Worm (Caenorhabditis elegans) whole organism, L3 larva: Measurements from ENCODE around the gene C35D10.10.

ENCODE experiments used
- R02D3.7 ChIP-seq: fragments of 150-350 bp; optimal IDR thresholded peaks from 2 replicates; lab custom pipeline; 2014; ENCODE audit warnings: missing biosample characterization, missing genetic modification characterization
- ceh-28 ChIP-seq: fragments of 150-350 bp; optimal IDR thresholded peaks from 2 replicates; lab custom pipeline; 2014; ENCODE audit warnings: missing biosample characterization, missing genetic modification reagents, missing genetic modification characterization
- ceh-82 ChIP-seq: fragments of 150-350 bp; optimal IDR thresholded peaks from 2 replicates; lab custom pipeline; 2014; ENCODE audit warnings: missing biosample characterization, missing genetic modification characterization
- ceh-9 ChIP-seq: sonication (generic microtip); optimal IDR thresholded peaks from 2 replicates; lab custom pipeline; 2018; ENCODE audit warnings: missing biosample characterization, missing genetic modification characterization
- daf-12 ChIP-seq: fragments of 150-350 bp; optimal IDR thresholded peaks from 2 replicates; lab custom pipeline; 2014; ENCODE audit warnings: missing biosample characterization, missing genetic modification reagents, missing genetic modification characterization
- egl-27 ChIP-seq: sonication (generic microtip); optimal IDR thresholded peaks from 4 replicates; lab custom pipeline; 2017; ENCODE audit warnings: missing biosample characterization, missing genetic modification reagents, missing genetic modification characterization
- elt-1 ChIP-seq: fragments of 150-350 bp; optimal IDR thresholded peaks from 2 replicates; lab custom pipeline; 2014; ENCODE audit warnings: missing biosample characterization, missing genetic modification characterization
- elt-2 ChIP-seq: sonication (generic microtip); optimal IDR thresholded peaks from 2 replicates; lab custom pipeline; 2016; ENCODE audit warnings: missing genetic modification reagents, mild to moderate bottlenecking, missing genetic modification characterization, missing compliant biosample characterization
- elt-3 ChIP-seq, 3 experiments: fragments of 150-350 bp in 1 of 3; sonication (generic microtip) in 2 of 3; optimal IDR thresholded peaks; 2 replicates in 2 of 3; 4 replicates in 1 of 3; lab custom pipeline; 2014 to 2017; ENCODE audit warnings: missing biosample characterization in 3 of 3, missing genetic modification characterization in 3 of 3
- eor-1 ChIP-seq, 2 experiments: fragments of 150-350 bp; optimal IDR thresholded peaks; 2 replicates each; lab custom pipeline; 2014 to 2018; ENCODE audit warnings: missing biosample characterization in 2 of 2, missing genetic modification characterization in 2 of 2
- fkh-10 ChIP-seq: sonication (generic microtip); optimal IDR thresholded peaks from 2 replicates; lab custom pipeline; 2017; ENCODE audit warnings: missing biosample characterization, missing genetic modification reagents, missing genetic modification characterization
- fkh-2 ChIP-seq: fragments of 150-350 bp; optimal IDR thresholded peaks from 2 replicates; lab custom pipeline; 2014; ENCODE audit warnings: missing biosample characterization, missing genetic modification reagents, missing genetic modification characterization
- hmg-11 ChIP-seq: sonication (generic microtip); optimal IDR thresholded peaks from 2 replicates; lab custom pipeline; 2016; ENCODE audit warnings: missing genetic modification characterization, missing compliant biosample characterization
- jun-1 ChIP-seq: fragments of 150-350 bp; optimal IDR thresholded peaks from 2 replicates; lab custom pipeline; 2014; ENCODE audit warnings: missing biosample characterization, missing genetic modification reagents, missing genetic modification characterization
- lin-15B ChIP-seq: fragments of 150-350 bp; optimal IDR thresholded peaks from 2 replicates; lab custom pipeline; 2014; ENCODE audit warnings: missing biosample characterization, missing genetic modification characterization
- lin-39 ChIP-seq: fragments of 150-350 bp; optimal IDR thresholded peaks from 2 replicates; lab custom pipeline; 2018; ENCODE audit warnings: missing biosample characterization, missing genetic modification reagents, missing genetic modification characterization
- mdl-1 ChIP-seq: fragments of 150-350 bp; optimal IDR thresholded peaks from 2 replicates; lab custom pipeline; 2014; ENCODE audit warnings: missing biosample characterization, missing genetic modification characterization
- mml-1 ChIP-seq: fragments of 150-350 bp; sonication (generic microtip); optimal IDR thresholded peaks from 3 replicates; lab custom pipeline; 2014; ENCODE audit warnings: missing biosample characterization, missing genetic modification characterization
- nfya-1 ChIP-seq: sonication (generic microtip); optimal IDR thresholded peaks from 2 replicates; lab custom pipeline; 2017; ENCODE audit warnings: missing genetic modification characterization, mild to moderate bottlenecking, missing compliant biosample characterization, antibody characterized with exemption, moderate library complexity; ENCODE audit not compliant: insufficient read depth
- nhr-11 ChIP-seq: fragments of 150-350 bp; optimal IDR thresholded peaks from 2 replicates; lab custom pipeline; 2014; ENCODE audit warnings: missing biosample characterization, missing genetic modification characterization
- nhr-25 ChIP-seq: sonication (generic microtip); optimal IDR thresholded peaks from 2 replicates; lab custom pipeline; 2017; ENCODE audit warnings: missing biosample characterization, missing genetic modification characterization
- nhr-28 ChIP-seq: fragments of 150-350 bp; optimal IDR thresholded peaks from 2 replicates; lab custom pipeline; 2014; ENCODE audit warnings: missing biosample characterization, missing genetic modification characterization
- nhr-43 ChIP-seq: sonication (generic microtip); optimal IDR thresholded peaks from 2 replicates; lab custom pipeline; 2016; ENCODE audit warnings: mild to moderate bottlenecking, missing genetic modification characterization, missing compliant biosample characterization; ENCODE audit not compliant: poor library complexity, severe bottlenecking
- nhr-67 ChIP-seq: fragments of 150-350 bp; optimal IDR thresholded peaks from 2 replicates; lab custom pipeline; 2014; ENCODE audit warnings: missing biosample characterization, missing genetic modification characterization
- pha-4 ChIP-seq: fragments of 150-350 bp; optimal IDR thresholded peaks from 2 replicates; lab custom pipeline; 2014; ENCODE audit warnings: missing biosample characterization, missing genetic modification reagents, missing genetic modification characterization
- pqm-1 ChIP-seq: fragments of 150-350 bp; optimal IDR thresholded peaks from 2 replicates; lab custom pipeline; 2017; ENCODE audit warnings: missing biosample characterization, missing genetic modification characterization, inconsistent platforms
- skn-1 ChIP-seq: fragments of 150-350 bp; optimal IDR thresholded peaks from 2 replicates; lab custom pipeline; 2014; ENCODE audit warnings: missing biosample characterization, missing genetic modification characterization
- snpc-4 ChIP-seq: fragments of 150-350 bp; optimal IDR thresholded peaks from 2 replicates; lab custom pipeline; 2014; ENCODE audit warnings: missing biosample characterization, missing genetic modification characterization
- tbx-2 ChIP-seq: sonication (generic microtip); optimal IDR thresholded peaks from 2 replicates; lab custom pipeline; 2016; ENCODE audit warnings: mild to moderate bottlenecking, missing genetic modification characterization, missing compliant biosample characterization
- unc-39 ChIP-seq: sonication (generic microtip); optimal IDR thresholded peaks from 4 replicates; lab custom pipeline; 2017; ENCODE audit warnings: missing biosample characterization, missing genetic modification characterization
- unc-62 ChIP-seq: fragments of 150-350 bp; sonication (generic microtip); optimal IDR thresholded peaks from 4 replicates; lab custom pipeline; 2014; ENCODE audit warnings: missing biosample characterization, missing genetic modification reagents, missing genetic modification characterization
- zag-1 ChIP-seq: fragments of 150-350 bp; optimal IDR thresholded peaks from 2 replicates; lab custom pipeline; 2014; ENCODE audit warnings: missing biosample characterization, missing genetic modification characterization
- ztf-11 ChIP-seq: fragments of 150-350 bp; optimal IDR thresholded peaks from 2 replicates; lab custom pipeline; 2014; ENCODE audit warnings: missing biosample characterization, missing genetic modification characterization
- ztf-4 ChIP-seq: fragments of 150-350 bp; optimal IDR thresholded peaks from 2 replicates; lab custom pipeline; 2014; ENCODE audit warnings: missing biosample characterization, missing genetic modification characterization

C35D10.10 gene

DNA sequence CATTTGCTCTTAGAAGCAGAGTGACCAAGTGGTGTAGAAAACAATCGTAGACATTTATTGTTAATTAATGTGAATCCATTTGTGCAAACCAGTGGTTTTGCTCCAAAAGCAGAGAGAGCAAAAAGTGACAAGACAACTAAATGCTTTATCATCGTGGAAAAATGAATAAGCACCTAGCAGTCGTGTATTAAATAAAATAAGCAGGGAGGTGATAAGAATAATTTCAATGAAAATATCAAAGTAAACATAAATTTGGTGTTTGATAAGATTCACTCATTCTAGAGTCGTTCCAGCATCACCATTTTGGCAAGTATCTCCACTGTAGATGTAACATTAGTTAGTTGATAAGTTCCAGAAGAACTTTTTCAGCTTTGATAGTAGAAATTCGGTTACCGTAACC, 25.7 kb upstream of the C35D10.10 start, which contains the start of gene clec-6:
Gene clec-6 (minus strand): TSS at position 154 of the 400 bp plus-strand sequence.
- TF ChIP-seq pha-4 (tag; lab: Kevin White, UChicago) (peak; percentile 33), nhr-28 (no peak), elt-2 (tag; lab: Kevin White, UChicago) (peak; percentile 60), eor-1 (tag; optimal IDR thresholded peaks at IDR 0.05; lab: Kevin White, UChicago) (no peak), ceh-28 (tag; lab: Kevin White, UChicago) (no peak), ceh-82 (no peak), snpc-4 (no peak), pqm-1 (peak; percentile 23)

DNA sequence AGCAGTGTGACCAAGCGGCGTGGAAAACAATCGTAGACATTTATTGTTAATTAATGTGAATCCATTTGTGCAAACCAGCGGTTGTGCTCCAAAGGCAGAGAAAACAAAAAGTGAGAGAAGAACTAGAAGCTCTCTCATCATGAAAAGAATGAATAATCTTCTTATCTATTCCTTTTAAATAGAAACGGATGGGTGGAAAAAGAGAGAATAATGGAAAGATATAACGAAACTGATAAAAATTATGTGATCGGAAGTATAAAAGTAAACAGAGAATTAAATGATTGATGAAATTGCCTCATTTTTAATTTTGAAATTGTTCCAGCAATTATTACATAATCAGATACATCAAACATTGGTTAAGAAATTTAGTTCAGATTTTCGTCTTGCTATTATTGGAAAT, 21.8 kb upstream of the C35D10.10 start, which contains the start of gene clec-5:
Gene clec-5 (minus strand): TSS at position 178 of the 400 bp plus-strand sequence.
- TF ChIP-seq unc-62 (no peak), nhr-25 (no peak), tbx-2 (tag; lab: Kevin White, UChicago) (no peak), nfya-1 (tag; lab: Kevin White, UChicago) (no peak), elt-2 (tag; lab: Kevin White, UChicago) (peak; percentile 68), pha-4 (tag; lab: Kevin White, UChicago) (peak; percentile 48), ceh-9 (tag; lab: Kevin White, UChicago) (no peak), pqm-1 (peak; percentile 54), daf-12 (tag; lab: Kevin White, UChicago) (no peak), lin-15B (tag; lab: Kevin White, UChicago) (no peak), eor-1 (tag; optimal IDR thresholded peaks at IDR 0.05; lab: Kevin White, UChicago) (no peak), egl-27 (tag; lab: Kevin White, UChicago) (no peak), snpc-4 (no peak), R02D3.7 (tag; lab: Kevin White, UChicago) (no peak), mml-1 (tag; lab: Kevin White, UChicago) (no peak), hmg-11 (tag; lab: Kevin White, UChicago) (no peak), jun-1 (tag; lab: Kevin White, UChicago) (peak; percentile 17), elt-3 (tag; optimal IDR thresholded peaks at IDR 0.05; lab: Kevin White, UChicago) (no peak)

DNA sequence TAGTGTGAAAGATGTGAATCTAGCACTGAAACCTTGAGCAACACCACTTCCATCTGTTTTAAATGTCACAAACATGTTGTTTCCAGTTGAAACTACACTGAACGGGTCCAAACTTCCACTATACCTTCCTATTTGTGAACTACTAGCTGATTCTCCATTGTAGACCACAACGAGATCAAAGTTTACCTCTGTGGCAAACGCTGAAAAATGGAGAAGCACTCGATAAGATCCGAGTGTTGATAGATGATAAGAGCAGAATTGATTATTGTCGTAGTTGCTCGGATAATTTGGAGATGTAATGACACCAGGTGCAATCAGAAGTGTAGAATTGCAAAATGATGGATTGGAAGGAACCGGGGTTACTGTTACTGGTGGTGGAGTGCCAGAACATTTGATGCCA, 20.4 kb upstream of the C35D10.10 start:
- TF ChIP-seq unc-62: no peak
- peak; percentile 72 for TF ChIP-seq elt-2 (tag; lab: Kevin White, UChicago)
- peak; percentile 37 for TF ChIP-seq pqm-1
- TF ChIP-seq nhr-11 (tag; lab: Kevin White, UChicago): no peak

DNA sequence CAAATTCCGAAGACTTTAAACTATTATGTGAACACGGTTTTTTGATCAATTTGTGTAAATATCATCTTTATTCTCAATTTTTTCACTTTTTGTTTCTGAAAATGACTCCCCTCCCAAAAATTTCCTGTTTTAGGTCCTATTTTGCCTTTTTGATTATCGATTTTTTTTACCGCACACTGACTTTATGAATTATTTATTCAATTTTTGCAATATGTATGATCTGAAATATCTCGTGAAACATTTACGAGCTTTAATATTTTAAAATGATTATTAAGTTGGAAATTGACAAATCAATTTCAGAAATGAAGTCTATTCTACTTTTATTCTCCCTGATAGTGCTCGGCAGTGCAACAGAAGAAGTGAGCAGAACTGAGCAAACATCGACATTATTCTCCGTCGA, 17.9 kb upstream of the C35D10.10 start, which contains the start of gene C35D10.1:
Gene C35D10.1 (plus strand): TSS at position 301 of the 400 bp plus-strand sequence.
- TF ChIP-seq fkh-2 (tag; lab: Kevin White, UChicago): no peak
- peak; percentile 15 for TF ChIP-seq ceh-28 (tag; lab: Kevin White, UChicago)

DNA sequence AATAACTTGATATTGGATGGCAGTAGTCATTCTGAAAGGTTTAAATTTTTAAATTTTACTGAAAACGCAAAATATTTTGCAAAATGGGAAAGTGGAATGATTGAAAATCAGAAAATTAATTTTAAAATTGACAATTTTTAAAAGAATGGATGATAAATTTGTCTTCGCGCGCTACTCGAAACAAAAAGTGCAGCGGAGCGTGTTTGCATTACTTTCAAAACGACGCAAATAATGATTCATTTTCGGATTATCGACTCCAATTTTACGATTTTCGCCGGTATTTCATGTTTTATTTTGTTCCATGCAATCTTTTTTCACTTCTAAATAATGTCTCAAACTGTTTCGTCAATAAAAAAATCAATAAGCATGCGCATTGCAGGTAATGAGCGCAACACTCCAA, 16.7 kb upstream of the C35D10.10 start, which contains the start of the genes tost-1 and arx-6:
Gene tost-1 (minus strand): TSS at position 31 of the 400 bp plus-strand sequence.
Gene arx-6 (plus strand): TSS at position 378 of the 400 bp plus-strand sequence.
- TF ChIP-seq lin-15B (tag; lab: Kevin White, UChicago) (peak; percentile 61), ceh-9 (tag; lab: Kevin White, UChicago) (no peak), fkh-10 (no peak), zag-1 (tag; lab: Kevin White, UChicago) (no peak), ceh-28 (tag; lab: Kevin White, UChicago) (no peak), elt-1 (tag; lab: Kevin White, UChicago) (no peak), unc-39 (tag; lab: Kevin White, UChicago) (no peak), nhr-11 (tag; lab: Kevin White, UChicago) (no peak), nfya-1 (tag; lab: Kevin White, UChicago) (peak; percentile 47), hmg-11 (tag; lab: Kevin White, UChicago) (no peak), skn-1 (peak; percentile 27), R02D3.7 (tag; lab: Kevin White, UChicago) (no peak), nhr-43 (no peak), mdl-1 (tag; lab: Kevin White, UChicago) (no peak), ztf-11 (tag; lab: Kevin White, UChicago) (no peak), daf-12 (tag; lab: Kevin White, UChicago) (no peak), elt-2 (tag; lab: Kevin White, UChicago) (peak; percentile 3), ztf-4 (no peak), nhr-25 (no peak), snpc-4 (peak; percentile 29), lin-39 (tag; lab: Kevin White, UChicago) (no peak), nhr-67 (tag; lab: Kevin White, UChicago) (no peak)
